Worm (Caenorhabditis elegans): ENCODE results near the gene spl-2.

DNA sequence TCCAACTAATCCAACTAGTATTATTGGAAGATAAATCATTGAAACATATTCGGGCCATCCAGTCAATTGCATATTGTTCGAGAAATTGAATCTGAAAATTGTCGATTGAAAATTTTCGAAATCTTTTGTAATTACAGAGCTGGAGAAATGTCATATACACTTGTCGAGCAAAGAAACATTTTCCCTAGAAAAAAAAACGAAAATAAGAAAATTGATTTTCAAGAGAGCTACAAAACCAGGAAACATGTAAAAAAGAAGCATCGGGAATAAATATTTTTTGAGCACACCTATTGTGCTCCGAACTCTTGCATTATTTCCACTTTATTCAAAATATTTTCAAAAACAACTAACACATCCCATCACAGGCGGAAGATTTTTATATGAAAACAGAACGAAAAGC is 45.6 kb downstream of the spl-2 start, which contains the start of gene frpr-6:
- TF ChIP-seq Y53G8AR.9 (GFP tag; conservative IDR thresholded peaks at IDR 0.05) (no peak), mxl-1 (tag; optimal IDR thresholded peaks at IDR 0.05) (no peak), somi-1 (GFP tag; optimal IDR thresholded peaks at IDR 0.05) (no peak), F22D6.2 (tag; optimal IDR thresholded peaks at IDR 0.05) (no peak), F57C9.4 (tag; optimal IDR thresholded peaks at IDR 0.05) (no peak), B0019.2 (GFP tag; conservative IDR thresholded peaks at IDR 0.05) (no peak), ztf-6 (GFP tag; IDR thresholded peaks at IDR 0.05) (no peak), pbrm-1 (GFP tag; IDR thresholded peaks at IDR 0.05) (no peak)
